Fruit fly (Drosophila melanogaster): Measurements from ENCODE around the gene MetRS-m.
A peak's percentile ranks its signal among the peaks of the same experiment; 100 is the strongest.

Gene MetRS-m

DNA sequence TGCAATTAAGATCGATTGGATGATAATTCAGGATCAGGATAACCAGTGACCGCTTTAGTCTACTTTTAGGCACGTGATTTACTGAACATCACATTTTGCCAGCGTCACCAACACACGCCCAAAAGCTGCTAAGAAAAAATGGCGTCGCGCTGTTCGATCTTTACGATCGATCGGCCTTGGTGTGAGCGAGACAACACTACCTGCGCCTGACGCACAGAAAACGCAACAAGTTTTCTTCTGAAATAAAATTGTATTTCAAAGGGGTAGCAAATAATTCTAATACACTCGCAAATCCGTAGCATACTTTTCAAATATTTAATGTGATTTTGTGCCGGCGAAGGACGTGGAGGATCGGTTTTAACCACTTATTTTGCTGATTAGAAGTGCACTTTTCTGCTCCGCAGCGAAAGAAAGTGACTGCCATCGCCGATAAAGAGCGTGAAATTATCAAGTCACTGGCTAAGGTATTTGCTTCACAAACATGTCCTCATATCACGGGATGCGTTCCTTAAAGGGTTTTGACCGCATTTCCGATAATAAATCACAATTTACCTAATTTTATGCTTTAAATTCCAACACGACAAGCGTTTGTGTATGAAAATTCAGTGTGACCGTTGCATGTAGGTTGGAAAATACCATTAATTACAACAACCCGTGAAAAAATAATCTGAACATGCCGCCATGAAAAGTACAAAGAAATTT lies 48.3 kb upstream of the MetRS-m start (continued):
- no peak for TF ChIP-seq CG4424 (GFP tag; optimal IDR thresholded peaks at IDR 0.05)
- no peak for TF ChIP-seq CG6765 (GFP tag; optimal IDR thresholded peaks at IDR 0.05)
- TF ChIP-seq her (GFP tag; optimal IDR thresholded peaks at IDR 0.05) = peak; percentile 17
- TF ChIP-seq CG1603 (tag; optimal IDR thresholded peaks at IDR 0.05) = no peak
- TF ChIP-seq Dref (GFP tag; IDR thresholded peaks at IDR 0.05) = peak; percentile 23
- TF ChIP-seq CG14014 (GFP tag; IDR thresholded peaks at IDR 0.05) = no peak
- no peak for TF ChIP-seq D19A (tag; optimal IDR thresholded peaks at IDR 0.05)
- no peak for TF ChIP-seq klu (GFP tag; IDR thresholded peaks at IDR 0.05)
- no peak for TF ChIP-seq ash1 (GFP tag; optimal IDR thresholded peaks at IDR 0.05)
- no peak for TF ChIP-seq CG31365 (tag; optimal IDR thresholded peaks at IDR 0.05)
- TF ChIP-seq repo (GFP tag; optimal IDR thresholded peaks at IDR 0.05) = no peak
- TF ChIP-seq CG2116 (GFP tag; optimal IDR thresholded peaks at IDR 0.05) = no peak
- no peak for TF ChIP-seq run (tag; optimal IDR thresholded peaks at IDR 0.05)
- peak in 1 of 2 experiments; percentile 82 for TF ChIP-seq insv (GFP tag; optimal IDR thresholded peaks at IDR 0.05)
- TF ChIP-seq Vsx1 (GFP tag; optimal IDR thresholded peaks at IDR 0.05) = no peak
- no peak for TF ChIP-seq gcm2 (GFP tag; optimal IDR thresholded peaks at IDR 0.05)
- TF ChIP-seq Pdp1 (GFP tag; optimal IDR thresholded peaks at IDR 0.05) = peak in 1 of 2 experiments; percentile 12
- TF ChIP-seq rib (GFP tag; IDR thresholded peaks at IDR 0.05) = no peak
- TF ChIP-seq ATbp (GFP tag; optimal IDR thresholded peaks at IDR 0.05) = no peak
- peak; percentile 90 for TF ChIP-seq grn (GFP tag; optimal IDR thresholded peaks at IDR 0.05)
- TF ChIP-seq gem (tag; optimal IDR thresholded peaks at IDR 0.05) = no peak
- TF ChIP-seq Gsc (GFP tag; IDR thresholded peaks at IDR 0.05) = no peak
- peak; percentile 67 for TF ChIP-seq gfzf (GFP tag; optimal IDR thresholded peaks at IDR 0.05)
- TF ChIP-seq ato (GFP tag; IDR thresholded peaks at IDR 0.05; ENCODE audit: partially characterized antibody) = no peak
- TF ChIP-seq CG13296 (GFP tag; optimal IDR thresholded peaks at IDR 0.05) = no peak
- peak; percentile 56 for TF ChIP-seq cg (GFP tag; optimal IDR thresholded peaks at IDR 0.05)
- TF ChIP-seq CG18262 (tag; optimal IDR thresholded peaks at IDR 0.05) = no peak
- TF ChIP-seq ci (GFP tag; IDR thresholded peaks at IDR 0.05) = peak; percentile 36; the same call in 1 of the 3 replicates
- no peak for TF ChIP-seq CG10209 (GFP tag; optimal IDR thresholded peaks at IDR 0.05)
- TF ChIP-seq CG17612 (GFP tag; IDR thresholded peaks at IDR 0.05) = peak; percentile 45
- TF ChIP-seq corto (GFP tag; optimal IDR thresholded peaks at IDR 0.05) = no peak
- no peak for TF ChIP-seq CG15269 (tag; optimal IDR thresholded peaks at IDR 0.05)
- no peak for TF ChIP-seq sim (GFP tag; IDR thresholded peaks at IDR 0.05)
- TF ChIP-seq Dp (GFP tag; optimal IDR thresholded peaks at IDR 0.05) = peak; percentile 21
- TF ChIP-seq sqz (GFP tag; optimal IDR thresholded peaks at IDR 0.05) = no peak
- no peak for TF ChIP-seq wek (GFP tag; optimal IDR thresholded peaks at IDR 0.05)
- TF ChIP-seq twi (tag; optimal IDR thresholded peaks at IDR 0.05) = no peak
- TF ChIP-seq tio (GFP tag; optimal IDR thresholded peaks at IDR 0.05) = no peak
- no peak for TF ChIP-seq CG9817 (tag; optimal IDR thresholded peaks at IDR 0.05)
- TF ChIP-seq CG11723 (GFP tag; optimal IDR thresholded peaks at IDR 0.05) = no peak
- TF ChIP-seq HLH4C (GFP tag; IDR thresholded peaks at IDR 0.05; ENCODE audit: partially characterized antibody) = 0 out of 3 replicates have a peak, but pooled peaks have one; percentile 25
- TF ChIP-seq zen2 (GFP tag; IDR thresholded peaks at IDR 0.05; ENCODE audit: partially characterized antibody) = no peak
- no peak for TF ChIP-seq BEAF-32 (GFP tag; optimal IDR thresholded peaks at IDR 0.05)
- TF ChIP-seq CG3281 (GFP tag; optimal IDR thresholded peaks at IDR 0.05) = no peak
- no peak for TF ChIP-seq otp (GFP tag; IDR thresholded peaks at IDR 0.05)
- no peak for TF ChIP-seq Dbx (GFP tag; IDR thresholded peaks at IDR 0.05)
- TF ChIP-seq shn (GFP tag; optimal IDR thresholded peaks at IDR 0.05) = no peak
- TF ChIP-seq CG2889 (GFP tag; IDR thresholded peaks at IDR 0.05) = no peak
- no peak for TF ChIP-seq Dll (GFP tag; IDR thresholded peaks at IDR 0.05; ENCODE audit: partially characterized antibody)

Measured in whole organism, embryonic.